Worm (Caenorhabditis elegans): ENCODE results near the gene cox-18.

DNA sequence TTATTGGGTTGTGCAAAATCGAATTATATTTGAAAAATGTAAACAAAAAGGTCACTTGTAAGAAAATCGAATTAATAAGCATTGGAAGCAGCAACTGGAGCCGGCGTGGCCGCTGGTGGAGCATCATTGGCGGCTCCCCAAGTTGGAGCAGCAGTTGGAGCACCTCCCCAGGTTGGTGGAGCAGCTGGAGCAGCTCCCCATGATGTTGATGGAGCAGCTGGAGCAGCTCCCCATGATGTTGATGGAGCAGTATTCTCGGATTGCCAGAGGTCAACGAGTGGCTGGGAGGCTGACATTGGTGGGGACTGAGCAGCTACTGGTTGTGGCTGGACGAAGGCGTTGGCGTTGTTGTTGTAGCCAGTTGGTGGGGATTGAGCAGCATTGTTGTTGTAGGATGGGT, 24.3 kb downstream of the cox-18 start:
- TF ChIP-seq zag-1 (tag; optimal IDR thresholded peaks at IDR 0.05) (no peak), ceh-82 (tag; optimal IDR thresholded peaks at IDR 0.05) (no peak), skn-1 (tag; optimal IDR thresholded peaks at IDR 0.05) (no peak), F13H6.1 (tag; optimal IDR thresholded peaks at IDR 0.05) (no peak), egl-27 (tag; optimal IDR thresholded peaks at IDR 0.05) (no peak), ztf-4 (tag; optimal IDR thresholded peaks at IDR 0.05) (no peak), sem-4 (tag; optimal IDR thresholded peaks at IDR 0.05) (no peak)

All from whole organism, L2 larva.